Fruit fly (Drosophila melanogaster): Measurements from ENCODE around the gene CG15715.

The CG15715 gene

DNA sequence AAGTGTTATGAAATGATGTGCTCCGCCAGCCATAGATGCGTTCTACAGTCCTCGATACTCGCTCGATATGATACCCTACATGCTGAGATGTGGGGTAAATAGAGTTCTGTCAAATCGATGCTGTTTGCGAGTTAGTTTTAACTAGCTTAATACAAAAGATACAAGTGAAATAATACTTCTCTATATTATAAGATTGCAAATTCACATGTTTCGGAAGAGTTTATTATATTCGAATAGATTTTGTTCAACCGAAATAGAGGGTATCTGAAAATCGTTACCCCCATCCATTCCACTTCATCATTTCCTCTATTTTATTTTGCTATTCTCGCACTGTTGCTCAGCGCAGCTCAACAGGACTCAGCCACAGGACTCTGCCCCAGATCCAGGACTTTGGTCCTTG is 43.0 kb downstream of the CG15715 start (continued):
- TF ChIP-seq CG11723 (GFP tag; optimal IDR thresholded peaks at IDR 0.05) (no peak), CG3163 (GFP tag; optimal IDR thresholded peaks at IDR 0.05) (no peak), CG33213 (GFP tag; optimal IDR thresholded peaks at IDR 0.05) (no peak), inv (GFP tag; IDR thresholded peaks at IDR 0.05; ENCODE audit: partially characterized antibody) (no peak), Vsx1 (GFP tag; optimal IDR thresholded peaks at IDR 0.05) (no peak), Mrtf (GFP tag; IDR thresholded peaks at IDR 0.05) (no peak), Hsf (GFP tag; optimal IDR thresholded peaks at IDR 0.05) (peak; percentile 46), Dip2 (GFP tag; IDR thresholded peaks at IDR 0.05) (no peak), tgo (GFP tag; IDR thresholded peaks at IDR 0.05) (peak; percentile 24; the same call in 1 of the 3 replicates), Hr3 (GFP tag; optimal IDR thresholded peaks at IDR 0.05) (peak; percentile 3), CG4282 (GFP tag; optimal IDR thresholded peaks at IDR 0.05) (no peak), MTF-1 (GFP tag; optimal IDR thresholded peaks at IDR 0.05; ENCODE audit: borderline replicate concordance) (no peak), Hand (GFP tag; optimal IDR thresholded peaks at IDR 0.05) (no peak), Spps (tag; optimal IDR thresholded peaks at IDR 0.05) (no peak), en (GFP tag; optimal IDR thresholded peaks at IDR 0.05) (no peak), CG34224 (GFP tag; IDR thresholded peaks at IDR 0.05; ENCODE audit: partially characterized antibody) (no peak), CG15696 (tag; optimal IDR thresholded peaks at IDR 0.05) (peak; percentile 29), CG2678 (tag; optimal IDR thresholded peaks at IDR 0.05) (no peak), ttk (GFP tag; IDR thresholded peaks at IDR 0.05) (no peak), CG18476 (GFP tag; optimal IDR thresholded peaks at IDR 0.05) (no peak), CG12071 (GFP tag; optimal IDR thresholded peaks at IDR 0.05) (no peak), CG8089 (GFP tag; optimal IDR thresholded peaks at IDR 0.05) (no peak), tll (GFP tag; optimal IDR thresholded peaks at IDR 0.05) (no peak), CG6689 (GFP tag; IDR thresholded peaks at IDR 0.05) (peak; percentile 24; the same call in 1 of the 2 replicates), NfI (GFP tag; optimal IDR thresholded peaks at IDR 0.05) (no peak), ems (GFP tag; optimal IDR thresholded peaks at IDR 0.05) (no peak), CG30020 (tag; optimal IDR thresholded peaks at IDR 0.05) (no peak), CG11085 (GFP tag; IDR thresholded peaks at IDR 0.05) (no peak), Mad (GFP tag; optimal IDR thresholded peaks at IDR 0.05) (peak; percentile 31), CG1603 (tag; optimal IDR thresholded peaks at IDR 0.05) (peak; percentile 59), jing (GFP tag; optimal IDR thresholded peaks at IDR 0.05) (no peak), Dbx (GFP tag; IDR thresholded peaks at IDR 0.05) (0 out of 3 replicates have a peak, but pooled peaks have one; percentile 36), nerfin-1 (tag; optimal IDR thresholded peaks at IDR 0.05) (no peak), H15 (GFP tag; IDR thresholded peaks at IDR 0.05) (no peak; the same call in 2 of the 3 replicates), Awh (GFP tag; IDR thresholded peaks at IDR 0.05) (no peak), trh (GFP tag; optimal IDR thresholded peaks at IDR 0.05) (no peak), Sry-δ (GFP tag; optimal IDR thresholded peaks at IDR 0.05) (no peak), croc (GFP tag; conservative IDR thresholded peaks at IDR 0.05) (no peak), Drgx (GFP tag; IDR thresholded peaks at IDR 0.05) (no peak), CG8765 (GFP tag; IDR thresholded peaks at IDR 0.05) (peak; percentile 74), CG42726 (GFP tag; IDR thresholded peaks at IDR 0.05; ENCODE audit: partially characterized antibody) (no peak), dmrt11E (tag; optimal IDR thresholded peaks at IDR 0.05) (peak; percentile 81), CG16863 (GFP tag; optimal IDR thresholded peaks at IDR 0.05) (no peak), Oli (tag; optimal IDR thresholded peaks at IDR 0.05) (peak; percentile 42), CG2202 (tag; optimal IDR thresholded peaks at IDR 0.05) (peak; percentile 35), eyg (GFP tag; optimal IDR thresholded peaks at IDR 0.05) (no peak), CG15011 (GFP tag; optimal IDR thresholded peaks at IDR 0.05) (no peak), pzg (GFP tag; optimal IDR thresholded peaks at IDR 0.05) (no peak), ham (GFP tag; IDR thresholded peaks at IDR 0.05) (no peak), aop (GFP tag; IDR thresholded peaks at IDR 0.05) (no peak), CG34376 (GFP tag; optimal IDR thresholded peaks at IDR 0.05) (no peak)

Data from whole organism, embryonic.